Worm (Caenorhabditis elegans): ENCODE data around the gene T05C12.11.
A peak's percentile ranks its signal among the peaks of the same experiment; 100 is the strongest.

T05C12.11 gene

DNA sequence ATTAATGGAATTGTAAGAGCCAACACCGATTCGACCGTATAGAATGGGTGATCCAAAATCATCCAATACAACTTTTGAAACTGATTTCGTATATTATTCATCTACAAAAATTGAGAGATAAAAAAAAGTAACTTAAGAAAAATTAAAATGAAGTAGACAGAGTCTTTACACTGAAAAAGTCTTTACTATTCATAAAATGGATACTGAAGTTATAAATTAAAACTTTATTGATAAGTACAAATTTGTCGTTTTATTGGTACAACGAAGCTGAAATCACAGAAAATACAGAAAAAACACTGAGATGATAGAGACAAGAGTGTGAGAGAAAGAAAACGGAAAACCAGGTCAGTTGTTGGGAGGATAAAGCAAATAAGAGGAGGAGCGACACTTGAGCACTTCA, 44.1 kb upstream of the T05C12.11 start, which contains the start of gene M110.10:
TSS of gene M110.10 (minus strand) at position 101 of the 400 bp plus-strand sequence.
- TF ChIP-seq C16A3.4 (tag; optimal IDR thresholded peaks at IDR 0.05) (no peak), C04F5.9 (tag; optimal IDR thresholded peaks at IDR 0.05) (no peak), nhr-84 (tag; optimal IDR thresholded peaks at IDR 0.05) (no peak)

DNA sequence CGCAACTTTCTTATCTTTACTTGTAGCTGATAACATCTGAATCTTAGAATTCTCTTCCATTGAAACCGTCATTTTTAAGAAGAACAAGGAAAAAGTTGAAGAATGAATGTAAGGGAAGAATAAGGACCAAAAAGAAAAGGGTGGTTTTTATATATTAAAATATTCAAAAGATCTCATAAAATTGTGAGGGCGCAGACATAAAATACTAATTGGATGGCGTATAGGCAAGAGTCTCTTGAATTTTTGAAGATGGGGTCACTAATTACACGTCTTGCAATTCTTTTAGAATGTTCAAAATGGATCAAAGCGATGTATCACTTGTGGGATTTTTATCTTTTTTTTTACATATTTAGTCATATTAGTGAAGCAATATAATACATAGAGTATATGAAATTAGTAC, 42.4 kb upstream of the T05C12.11 start, which contains the start of gene twk-3:
TSS of gene twk-3 (minus strand) at position 101 of the 400 bp plus-strand sequence.
- TF ChIP-seq nhr-90 (tag; optimal IDR thresholded peaks at IDR 0.05; ENCODE audit: poor library complexity): no peak
- no peak for TF ChIP-seq hlh-17 (GFP tag; optimal IDR thresholded peaks at IDR 0.05; ENCODE audit: borderline replicate concordance)
- no peak for TF ChIP-seq isw-1 (GFP tag; IDR thresholded peaks at IDR 0.05)
- TF ChIP-seq mep-1 (tag; optimal IDR thresholded peaks at IDR 0.05): no peak
- TF ChIP-seq lin-14 (GFP tag; optimal IDR thresholded peaks at IDR 0.05): no peak
- no peak for TF ChIP-seq unc-98 (GFP tag; IDR thresholded peaks at IDR 0.05)
- TF ChIP-seq rnt-1 (tag; optimal IDR thresholded peaks at IDR 0.05): no peak
- TF ChIP-seq pqm-1 (tag; optimal IDR thresholded peaks at IDR 0.05): no peak
- TF ChIP-seq grh-1 (GFP tag; IDR thresholded peaks at IDR 0.05): no peak

DNA sequence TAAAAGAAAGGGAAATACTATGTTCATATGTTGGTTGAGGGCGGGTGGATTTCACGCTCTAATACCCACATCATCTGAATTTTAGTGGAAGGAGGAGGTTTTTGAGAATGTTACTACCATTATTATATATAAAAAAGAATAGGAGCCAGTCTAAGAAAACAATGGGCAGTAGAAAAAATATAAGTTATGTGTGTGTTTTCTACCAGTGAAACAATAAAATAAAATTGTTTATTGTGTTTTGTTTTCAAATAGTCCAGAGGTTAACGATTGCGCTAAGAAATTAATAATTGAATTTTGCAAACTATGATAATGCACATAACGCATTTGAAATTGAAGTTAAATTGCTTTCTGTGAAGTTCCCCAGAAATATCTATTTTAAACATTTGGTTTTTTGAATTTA, 39.2 kb upstream of the T05C12.11 start, which contains the start of gene M110.8:
TSS of gene M110.8 (minus strand) at position 101 of the 400 bp plus-strand sequence.
- no peak for TF ChIP-seq efl-3 (GFP tag; optimal IDR thresholded peaks at IDR 0.05)
- TF ChIP-seq ztf-11 (tag; optimal IDR thresholded peaks at IDR 0.05): no peak
- TF ChIP-seq nhr-90 (tag; optimal IDR thresholded peaks at IDR 0.05; ENCODE audit: poor library complexity): no peak

DNA sequence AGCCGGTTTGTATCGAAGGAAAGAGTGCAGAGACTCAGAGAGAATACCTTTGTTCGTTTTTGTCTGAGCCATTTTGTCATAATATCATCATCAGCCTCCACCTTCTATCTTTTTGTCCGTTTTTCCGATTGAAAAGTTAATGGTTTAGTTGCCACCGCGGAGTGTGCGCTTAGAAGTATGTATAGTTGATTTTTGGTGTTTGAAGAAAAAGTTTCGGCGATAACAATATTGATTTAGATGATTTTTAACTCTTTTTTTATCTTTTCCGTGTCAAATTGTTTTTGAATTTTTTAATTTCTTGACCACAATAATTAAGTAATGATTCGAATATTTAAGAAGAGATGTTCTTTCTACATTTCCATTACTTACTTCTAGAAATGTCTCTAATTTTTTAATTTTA, 35.3 kb upstream of the T05C12.11 start:
- TF ChIP-seq efl-1 (optimal IDR thresholded peaks at IDR 0.05): no peak
- TF ChIP-seq efl-1 (GFP tag; optimal IDR thresholded peaks at IDR 0.05 in 1 of 2): peak in 1 of 2 experiments; percentile 79
- TF ChIP-seq mef-2 (tag; optimal IDR thresholded peaks at IDR 0.05): no peak
- peak; percentile 30 for TF ChIP-seq elt-2 (tag; optimal IDR thresholded peaks at IDR 0.05)

DNA sequence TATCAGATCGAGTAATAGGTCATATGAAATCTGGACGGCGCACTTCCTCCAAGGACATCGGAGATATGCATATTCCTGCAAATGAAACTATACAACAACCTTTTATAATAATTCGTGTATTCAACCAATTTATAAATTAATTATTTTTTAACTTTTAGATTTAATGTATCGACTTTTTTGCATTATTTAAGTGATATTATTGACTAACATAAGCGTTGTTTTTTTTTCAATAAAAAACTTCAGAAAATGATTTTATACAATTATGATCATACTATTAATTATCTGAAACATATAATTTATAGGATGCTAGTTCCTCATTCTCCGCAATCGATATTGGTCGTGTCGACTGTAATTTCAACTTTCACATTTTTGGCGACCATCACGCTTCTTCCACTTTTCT, 33.8 kb upstream of the T05C12.11 start, which contains the start of gene col-76:
TSS of gene col-76 (plus strand) at position 301 of the 400 bp plus-strand sequence.
- TF ChIP-seq ceh-88 (GFP tag; IDR thresholded peaks at IDR 0.05): no peak
- TF ChIP-seq ceh-90 (tag; optimal IDR thresholded peaks at IDR 0.05): no peak
- TF ChIP-seq alr-1 (tag; optimal IDR thresholded peaks at IDR 0.05; ENCODE audit: borderline replicate concordance): no peak
- no peak for TF ChIP-seq C04F5.9 (tag; optimal IDR thresholded peaks at IDR 0.05)

DNA sequence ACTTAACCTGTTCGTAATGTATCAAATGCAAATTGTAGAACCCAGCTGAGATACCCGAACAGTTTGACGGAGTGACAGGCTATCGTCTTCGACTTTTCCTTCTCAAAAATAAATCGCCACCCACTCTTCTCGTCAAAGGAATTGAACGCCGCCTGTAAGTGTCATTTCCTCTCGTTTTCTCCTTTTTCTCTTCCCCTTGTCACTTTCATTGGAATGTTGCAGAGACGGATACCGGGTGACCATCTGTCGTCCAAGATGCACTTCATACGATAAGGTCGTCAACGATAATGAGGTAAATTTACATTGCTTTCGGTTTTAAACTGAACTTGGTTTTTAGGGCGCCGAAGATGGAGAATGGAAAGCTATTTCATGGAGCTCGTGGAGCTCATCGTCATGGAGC, 29.5 kb upstream of the T05C12.11 start:
- TF ChIP-seq aha-1 (tag; optimal IDR thresholded peaks at IDR 0.05) (no peak), lir-3 (tag; optimal IDR thresholded peaks at IDR 0.05; ENCODE audit: poor library complexity) (no peak), jun-1 (tag; optimal IDR thresholded peaks at IDR 0.05) (no peak), nhr-85 (tag) (peak; percentile 30), ama-1 (optimal IDR thresholded peaks at IDR 0.05) (no peak), blmp-1 (tag; optimal IDR thresholded peaks at IDR 0.05) (peak; percentile 100), lin-14 (GFP tag; optimal IDR thresholded peaks at IDR 0.05) (peak; percentile 34), elt-3 (tag; optimal IDR thresholded peaks at IDR 0.05) (peak in 1 of 6 experiments; percentile 27)

DNA sequence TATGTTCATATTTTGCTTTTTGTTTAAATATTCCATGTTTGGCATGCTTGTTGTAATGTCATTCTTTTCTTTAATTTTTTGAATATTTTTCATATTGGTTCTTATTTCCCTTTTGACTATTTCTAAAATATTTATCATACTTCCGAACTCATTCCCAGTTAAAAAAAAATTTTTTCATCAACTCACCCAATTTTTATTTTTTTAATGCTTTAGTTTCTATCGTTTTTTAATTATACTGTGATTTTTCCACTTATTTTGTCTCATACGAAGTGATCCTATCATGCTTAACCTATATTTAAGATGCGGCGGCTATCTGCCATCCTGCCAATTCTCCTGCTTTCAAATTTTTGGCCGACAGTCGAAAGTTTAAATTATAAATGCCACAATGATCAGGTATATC, 28.2 kb upstream of the T05C12.11 start, which contains the start of gene qua-1:
TSS of gene qua-1 (plus strand) at position 301 of the 400 bp plus-strand sequence.
- TF ChIP-seq C16A3.4 (tag; optimal IDR thresholded peaks at IDR 0.05): no peak
- no peak for TF ChIP-seq pag-3 (tag; optimal IDR thresholded peaks at IDR 0.05; ENCODE audit: borderline replicate concordance, insufficient read depth)
- no peak for TF ChIP-seq nhr-47 (tag; optimal IDR thresholded peaks at IDR 0.05)
- TF ChIP-seq sptf-1 (tag; optimal IDR thresholded peaks at IDR 0.05): no peak
- TF ChIP-seq mef-2 (tag; optimal IDR thresholded peaks at IDR 0.05): no peak
- TF ChIP-seq hlh-17 (GFP tag; optimal IDR thresholded peaks at IDR 0.05; ENCODE audit: borderline replicate concordance): no peak
- no peak for TF ChIP-seq lir-3 (tag; optimal IDR thresholded peaks at IDR 0.05; ENCODE audit: poor library complexity)

Measured in whole organism, L1 larva.